Worm (Caenorhabditis elegans) whole organism, mixed stage, embryonic: ENCODE measurements around the gene K09C8.7.

ENCODE experiments used
- elt-1 ChIP-seq: sonication (generic microtip); optimal IDR thresholded peaks from 2 replicates; lab custom pipeline; 2017; ENCODE audit warnings: missing genetic modification characterization, mild to moderate bottlenecking, missing compliant biosample characterization, antibody characterized with exemption, moderate library complexity, borderline replicate concordance; ENCODE audit not compliant: insufficient read depth
- lin-13 ChIP-seq: fragments of 150-350 bp; optimal IDR thresholded peaks from 2 replicates; lab custom pipeline; 2014; ENCODE audit warnings: missing biosample characterization, missing genetic modification characterization
- nhr-12 ChIP-seq: fragments of 150-350 bp; optimal IDR thresholded peaks from 2 replicates; lab custom pipeline; 2014; ENCODE audit warnings: missing biosample characterization, missing genetic modification characterization
- snpc-4 ChIP-seq: fragments of 150-350 bp; optimal IDR thresholded peaks from 2 replicates; lab custom pipeline; 2014; ENCODE audit warnings: missing biosample characterization, missing genetic modification characterization
- tbx-8 ChIP-seq: fragments of 200-800 bp; sonication (Bioruptor generic); optimal IDR thresholded peaks from 2 replicates; lab custom pipeline; 2018; ENCODE audit warnings: mild to moderate bottlenecking, missing genetic modification characterization, moderate library complexity, missing compliant biosample characterization
- unc-120 ChIP-seq: sonication (generic microtip); optimal IDR thresholded peaks from 2 replicates; lab custom pipeline; 2017; ENCODE audit warnings: missing genetic modification characterization, missing compliant biosample characterization; ENCODE audit not compliant: poor library complexity, severe bottlenecking
- unc-62 ChIP-seq: fragments of 150-350 bp; optimal IDR thresholded peaks from 2 replicates; lab custom pipeline; 2014; ENCODE audit warnings: missing biosample characterization, missing genetic modification reagents, missing genetic modification characterization

DNA sequence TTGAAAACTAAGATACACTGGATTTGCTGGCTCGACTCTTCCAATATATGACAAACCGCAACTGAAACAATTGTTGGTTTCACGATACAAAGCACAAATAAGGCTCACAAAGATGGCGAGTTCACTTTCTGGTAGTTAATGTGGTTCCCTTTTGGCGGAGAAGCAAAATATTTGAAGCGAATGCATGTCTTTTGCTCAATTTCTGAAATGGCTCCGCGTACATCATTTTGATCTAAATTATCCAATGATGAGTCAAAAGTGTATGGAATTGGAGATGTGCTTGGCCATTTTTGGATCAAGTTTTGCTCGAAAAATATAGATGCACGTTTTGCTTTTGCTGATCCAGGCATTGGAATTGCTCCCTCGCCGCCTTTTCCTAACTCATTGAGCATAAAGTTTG, 10.5 kb upstream of the K09C8.7 start:
- TF ChIP-seq snpc-4 (no peak), elt-1 (tag; lab: Kevin White, UChicago) (no peak), unc-62 (GFP tag; lab: Kevin White, UChicago) (no peak), tbx-8 (no peak), unc-120 (no peak), lin-13 (tag; lab: Kevin White, UChicago) (no peak), nhr-12 (no peak)
